Fruit fly (Drosophila melanogaster) whole organism, embryonic: Measurements from ENCODE around the gene Zw.

Source experiments
- CG10543 ChIP-seq: fragments of 200-800 bp; sonication (Bioruptor generic); optimal IDR thresholded peaks from 3 replicates; lab custom pipeline; 2017; ENCODE audit warnings: missing biosample characterization, mild to moderate bottlenecking, missing genetic modification characterization, moderate library complexity
- CG11093 ChIP-seq: fragments of 200-800 bp; sonication (Bioruptor generic); IDR thresholded peaks from 3 replicates; pipeline ENCODE4 v1.3.6; 2022; ENCODE audit warnings: missing biosample characterization, missing genetic modification characterization
- CG11456 ChIP-seq: fragments of 200-800 bp; sonication (Bioruptor generic); IDR thresholded peaks from 3 replicates; pipeline ENCODE4 v1.3.6; 2022; ENCODE audit warnings: missing biosample characterization, missing genetic modification characterization
- CG12236 ChIP-seq: fragments of 200-800 bp; sonication (Bioruptor generic); optimal IDR thresholded peaks from 2 replicates; lab custom pipeline; 2016; ENCODE audit warnings: missing biosample characterization, missing genetic modification characterization
- CG12391 ChIP-seq: fragments of 200-800 bp; sonication (Bioruptor generic); optimal IDR thresholded peaks from 3 replicates; lab custom pipeline; 2018; ENCODE audit warnings: missing biosample characterization, mild to moderate bottlenecking, missing genetic modification characterization, moderate library complexity
- CG12942 ChIP-seq: fragments of 200-800 bp; sonication (Bioruptor generic); optimal IDR thresholded peaks from 3 replicates; lab custom pipeline; 2016; ENCODE audit warnings: missing biosample characterization, missing genetic modification characterization
- CG13123 ChIP-seq: fragments of 200-800 bp; sonication (Bioruptor generic); optimal IDR thresholded peaks from 2 replicates; lab custom pipeline; 2016; ENCODE audit warnings: missing biosample characterization, missing genetic modification characterization
- CG14014 ChIP-seq: fragments of 200-800 bp; sonication (Bioruptor generic); IDR thresholded peaks from 2 replicates; pipeline ENCODE4 v1.3.6; 2022; ENCODE audit warnings: missing biosample characterization, missing genetic modification characterization
- CG1647 ChIP-seq: fragments of 200-800 bp; sonication (Bioruptor generic); optimal IDR thresholded peaks from 3 replicates; lab custom pipeline; 2016; ENCODE audit warnings: missing biosample characterization, missing genetic modification characterization
- CG16815 ChIP-seq: fragments of 200-800 bp; sonication (Bioruptor generic); optimal IDR thresholded peaks from 3 replicates; lab custom pipeline; 2017; ENCODE audit warnings: missing biosample characterization, mild to moderate bottlenecking, missing genetic modification characterization
- CG17385 ChIP-seq: fragments of 200-800 bp; sonication (Bioruptor generic); optimal IDR thresholded peaks from 3 replicates; lab custom pipeline; 2018; ENCODE audit warnings: missing biosample characterization, mild to moderate bottlenecking, missing genetic modification characterization
- CG17829 ChIP-seq: fragments of 200-800 bp; optimal IDR thresholded peaks from 2 replicates; lab custom pipeline; 2019; ENCODE audit warnings: missing biosample characterization, mild to moderate bottlenecking, missing genetic modification characterization, moderate library complexity
- CG30403 ChIP-seq: fragments of 200-800 bp; sonication (Bioruptor generic); optimal IDR thresholded peaks from 3 replicates; lab custom pipeline; 2016; ENCODE audit warnings: missing biosample characterization, missing genetic modification characterization
- CG34376 ChIP-seq: fragments of 200-800 bp; sonication (Bioruptor generic); optimal IDR thresholded peaks from 2 replicates; lab custom pipeline; 2018; ENCODE audit warnings: missing biosample characterization, mild to moderate bottlenecking, missing genetic modification characterization
- CG3726 ChIP-seq: fragments of 200-800 bp; sonication (Bioruptor generic); IDR thresholded peaks from 3 replicates; pipeline ENCODE4, ENCODE4 v1.3.6; 2022; ENCODE audit warnings: missing biosample characterization, missing genetic modification characterization
- CG3847 ChIP-seq: fragments of 200-800 bp; sonication (Bioruptor generic); IDR thresholded peaks from 2 replicates; pipeline ENCODE4 v1.3.6; 2022; ENCODE audit warnings: missing biosample characterization, missing genetic modification characterization
- CG4282 ChIP-seq: fragments of 200-800 bp; sonication (Bioruptor generic); optimal IDR thresholded peaks from 2 replicates; lab custom pipeline; 2016; ENCODE audit warnings: missing biosample characterization, missing genetic modification characterization
- CG4617 ChIP-seq: fragments of 200-800 bp; sonication (Bioruptor generic); optimal IDR thresholded peaks from 3 replicates; lab custom pipeline; 2016; ENCODE audit warnings: missing biosample characterization, missing genetic modification characterization, borderline replicate concordance
- CG5180 ChIP-seq: fragments of 200-800 bp; sonication (Bioruptor generic); optimal IDR thresholded peaks from 3 replicates; lab custom pipeline; 2017; ENCODE audit warnings: missing biosample characterization, missing genetic modification characterization, mild to moderate bottlenecking, moderate library complexity, missing genetic modification reagents
- CG7839 ChIP-seq: fragments of 200-800 bp; sonication (Bioruptor generic); optimal IDR thresholded peaks from 3 replicates; lab custom pipeline; 2018; ENCODE audit warnings: missing biosample characterization, mild to moderate bottlenecking, missing genetic modification characterization, moderate library complexity
- CG8388 ChIP-seq: fragments of 200-800 bp; sonication (Bioruptor generic); optimal IDR thresholded peaks from 2 replicates; lab custom pipeline; 2019; ENCODE audit warnings: missing biosample characterization, mild to moderate bottlenecking, missing genetic modification characterization, moderate library complexity
- CoRest ChIP-seq: fragments of 200-800 bp; sonication (Bioruptor generic); optimal IDR thresholded peaks from 3 replicates; lab custom pipeline; 2018; ENCODE audit warnings: missing biosample characterization, mild to moderate bottlenecking, missing genetic modification characterization, moderate library complexity
- Dek ChIP-seq: fragments of 200-800 bp; sonication (Bioruptor generic); optimal IDR thresholded peaks from 3 replicates; lab custom pipeline; 2019; ENCODE audit warnings: missing biosample characterization, mild to moderate bottlenecking, missing genetic modification characterization, moderate library complexity
- Dip3 ChIP-seq: fragments of 200-800 bp; sonication (Bioruptor generic); optimal IDR thresholded peaks from 3 replicates; lab custom pipeline; 2016; ENCODE audit warnings: missing biosample characterization, missing genetic modification characterization
- E2f2 ChIP-seq: fragments of 200-800 bp; sonication (Bioruptor generic); IDR thresholded peaks from 2 replicates; pipeline ENCODE4 v1.3.6; 2022; ENCODE audit warnings: missing biosample characterization, missing genetic modification characterization
- HHEX ChIP-seq: fragments of 200-800 bp; sonication (Bioruptor generic); optimal IDR thresholded peaks from 3 replicates; lab custom pipeline; 2017; ENCODE audit warnings: missing biosample characterization, mild to moderate bottlenecking, missing genetic modification characterization, missing genetic modification reagents
- HLH4C ChIP-seq: fragments of 200-800 bp; sonication (Bioruptor generic); IDR thresholded peaks from 3 replicates; pipeline ENCODE4 v1.3.6; 2022; ENCODE audit warnings: missing biosample characterization, missing genetic modification characterization; ENCODE audit not compliant: partially characterized antibody
- Hr78 ChIP-seq, 2 experiments: fragments of 200-800 bp in 1 of 2; fragments of >200 bp in 1 of 2; sonication (Bioruptor generic) in 1 of 2; optimal IDR thresholded peaks; 2 replicates each; lab custom pipeline; 2017 to 2019; ENCODE audit warnings: missing biosample characterization in 2 of 2, missing genetic modification characterization in 2 of 2, mild to moderate bottlenecking in 1 of 2, moderate library complexity in 1 of 2
- Hsf ChIP-seq: fragments of 200-800 bp; sonication (Bioruptor generic); optimal IDR thresholded peaks from 3 replicates; lab custom pipeline; 2016; ENCODE audit warnings: missing biosample characterization, missing genetic modification characterization
- MBD-R2 ChIP-seq: fragments of 200-800 bp; sonication (Bioruptor generic); IDR thresholded peaks from 2 replicates; pipeline ENCODE4 v1.3.6; 2022; ENCODE audit warnings: missing biosample characterization, missing genetic modification characterization
- Pdp1 ChIP-seq, 2 experiments: fragments of 200-800 bp; sonication (Bioruptor generic); optimal IDR thresholded peaks; 3 replicates each; lab custom pipeline; 2016; ENCODE audit warnings: missing biosample characterization in 2 of 2, missing genetic modification characterization in 2 of 2, mild to moderate bottlenecking in 1 of 2, moderate library complexity in 1 of 2
- Taf1 ChIP-seq: fragments of 200-800 bp; sonication (Bioruptor generic); IDR thresholded peaks from 2 replicates; pipeline ENCODE4 v1.3.6; 2022; ENCODE audit warnings: missing biosample characterization, missing genetic modification characterization
- Xbp1 ChIP-seq: fragments of 200-800 bp; sonication (Bioruptor generic); optimal IDR thresholded peaks from 3 replicates; lab custom pipeline; 2016; ENCODE audit warnings: missing biosample characterization, mild to moderate bottlenecking, missing genetic modification characterization
- ara ChIP-seq: fragments of 200-800 bp; sonication (Bioruptor generic); IDR thresholded peaks from 2 replicates; pipeline ENCODE4 v1.3.6; 2022; ENCODE audit warnings: missing biosample characterization, missing genetic modification characterization
- cato ChIP-seq: fragments of 200-800 bp; sonication (Bioruptor generic); optimal IDR thresholded peaks from 2 replicates; lab custom pipeline; 2016; ENCODE audit warnings: missing biosample characterization, missing genetic modification characterization, borderline replicate concordance
- cwo ChIP-seq: fragments of 200-800 bp; sonication (Bioruptor generic); optimal IDR thresholded peaks from 3 replicates; lab custom pipeline; 2017; ENCODE audit warnings: missing biosample characterization, missing genetic modification characterization, mild to moderate bottlenecking, moderate library complexity, missing genetic modification reagents
- dm ChIP-seq: fragments of 200-800 bp; sonication (Bioruptor generic); optimal IDR thresholded peaks from 3 replicates; lab custom pipeline; 2016; ENCODE audit warnings: missing biosample characterization, missing genetic modification characterization
- dmrt99B ChIP-seq: fragments of 200-800 bp; sonication (Bioruptor generic); optimal IDR thresholded peaks from 2 replicates; lab custom pipeline; 2018; ENCODE audit warnings: missing biosample characterization, mild to moderate bottlenecking, missing genetic modification characterization, moderate library complexity
- eve ChIP-seq, 2 experiments: fragments of >200 bp; optimal IDR thresholded peaks; 2 replicates each; lab custom pipeline; 2017; ENCODE audit warnings: missing biosample characterization in 2 of 2, missing genetic modification characterization in 2 of 2
- lov ChIP-seq, 2 experiments: fragments of 200-800 bp in 1 of 2; fragments of >200 bp in 1 of 2; sonication (Bioruptor generic) in 1 of 2; IDR thresholded peaks in 1 of 2; optimal IDR thresholded peaks in 1 of 2; 2 replicates in 1 of 2; 3 replicates in 1 of 2; pipeline versions ENCODE4 v1.3.6 to Lab custom; 2017 to 2022; ENCODE audit warnings: missing biosample characterization in 1 of 2, missing genetic modification characterization in 1 of 2
- nmo ChIP-seq: fragments of 200-800 bp; sonication (Bioruptor generic); optimal IDR thresholded peaks from 2 replicates; lab custom pipeline; 2018; ENCODE audit warnings: missing biosample characterization, mild to moderate bottlenecking, missing genetic modification characterization, moderate library complexity
- onecut ChIP-seq: fragments of 200-800 bp; sonication (Bioruptor generic); IDR thresholded peaks from 2 replicates; pipeline ENCODE4 v1.3.6; 2022; ENCODE audit warnings: missing biosample characterization, missing genetic modification characterization
- ranshi ChIP-seq: fragments of 200-800 bp; sonication (Bioruptor generic); IDR thresholded peaks from 2 replicates; pipeline ENCODE4 v1.3.6; 2022; ENCODE audit warnings: missing biosample characterization, missing genetic modification characterization
- slbo ChIP-seq: fragments of 200-800 bp; sonication (Bioruptor generic); IDR thresholded peaks from 2 replicates; pipeline ENCODE4 v1.3.6; 2022; ENCODE audit warnings: missing biosample characterization, missing genetic modification characterization
- sna ChIP-seq: fragments of 200-800 bp; sonication (Bioruptor generic); IDR thresholded peaks from 2 replicates; pipeline ENCODE4 v1.3.6; 2022; ENCODE audit warnings: missing biosample characterization, missing genetic modification characterization; ENCODE audit not compliant: partially characterized antibody
- tgo ChIP-seq: fragments of 200-800 bp; sonication (Bioruptor generic); IDR thresholded peaks from 3 replicates; pipeline ENCODE4 v1.3.6; 2022; ENCODE audit warnings: missing biosample characterization, missing genetic modification characterization
- wdn ChIP-seq: fragments of 200-800 bp; sonication (Bioruptor generic); IDR thresholded peaks from 2 replicates; pipeline ENCODE4 v1.3.6; 2022; ENCODE audit warnings: missing biosample characterization, missing genetic modification characterization

Gene Zw

DNA sequence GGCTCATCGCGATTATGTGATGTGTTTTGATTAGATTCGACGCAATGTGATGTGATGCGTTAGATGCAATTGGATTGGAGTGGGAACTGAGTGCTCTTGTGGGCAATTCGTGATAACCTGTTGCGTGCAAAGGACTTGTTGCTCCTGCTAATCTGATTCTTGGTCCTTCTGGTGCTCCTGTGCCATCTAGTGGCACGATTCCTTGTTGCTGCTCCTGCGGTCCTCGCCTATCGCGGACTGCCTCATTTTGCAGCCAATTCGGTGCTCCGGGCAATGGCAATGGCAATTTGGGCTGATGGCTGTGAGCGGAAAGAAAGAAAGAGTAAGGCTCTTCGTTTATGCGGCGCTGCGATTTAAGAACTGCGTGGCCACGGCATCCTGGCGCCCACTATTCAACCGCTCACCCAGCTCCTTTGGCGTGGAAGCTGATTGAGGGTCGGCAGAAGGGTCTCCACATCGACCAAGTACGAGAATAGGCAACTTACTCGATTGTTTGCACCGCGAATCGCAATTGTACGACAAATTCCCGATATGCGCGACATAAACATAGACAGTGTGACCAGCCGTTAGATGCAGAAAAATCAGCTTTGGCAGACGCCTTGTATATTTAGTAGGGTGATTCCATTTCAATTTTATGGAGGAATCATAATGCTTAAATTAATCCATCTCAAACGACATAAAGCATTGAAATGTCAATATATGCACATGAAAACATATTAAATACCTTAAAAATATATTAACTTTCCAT is 26.1 kb downstream of the Zw start, which contains the start of gene Mer (continued):
- TF ChIP-seq cwo (GFP tag; lab: Kevin White, UChicago): peak; percentile 77
- peak; percentile 59 for TF ChIP-seq dm (GFP tag; lab: Kevin White, UChicago)
- TF ChIP-seq wdn (GFP tag; lab: Robert Waterston, UW): peak; percentile 55; the same call in 1 of the 2 replicates
- peak; percentile 73 for TF ChIP-seq CG8388 (GFP tag; lab: Kevin White, UChicago)
- peak; percentile 87 for TF ChIP-seq CG17829 (tag; lab: Kevin White, UChicago)
- TF ChIP-seq CG13123: peak; percentile 40
- peak; percentile 51 for TF ChIP-seq CG12236 (GFP tag; lab: Kevin White, UChicago)
- TF ChIP-seq HHEX (GFP tag; lab: Kevin White, UChicago): peak; percentile 83
- TF ChIP-seq CG10543 (GFP tag; lab: Kevin White, UChicago): peak; percentile 67
- peak; percentile 75 for TF ChIP-seq CG3847 (GFP tag; lab: Robert Waterston, UW)
- TF ChIP-seq CG14014 (GFP tag; lab: Robert Waterston, UW): peak; percentile 76
- peak; percentile 84 for TF ChIP-seq CG30403 (GFP tag; lab: Kevin White, UChicago)
- no peak for TF ChIP-seq eve (GFP tag; optimal IDR thresholded peaks at IDR 0.05; lab: Kevin White, UChicago)
- peak; percentile 87 for TF ChIP-seq slbo (GFP tag; lab: Robert Waterston, UW)
- TF ChIP-seq CG34376: peak; percentile 90
- peak; percentile 78 for TF ChIP-seq ara (GFP tag; lab: Robert Waterston, UW)
- TF ChIP-seq CG11456 (GFP tag; lab: Robert Waterston, UW): peak; percentile 73; the same call in 1 of the 3 replicates
- peak; percentile 69 for TF ChIP-seq Taf1 (GFP tag; lab: Robert Waterston, UW)
- peak; percentile 86 for TF ChIP-seq nmo
- TF ChIP-seq sna (GFP tag; lab: Robert Waterston, UW): no peak
- TF ChIP-seq Dip3 (GFP tag; lab: Kevin White, UChicago): peak; percentile 47
- TF ChIP-seq Hsf (GFP tag; lab: Kevin White, UChicago): peak; percentile 88
- TF ChIP-seq CoRest (tag; lab: Kevin White, UChicago): peak; percentile 81
- TF ChIP-seq E2f2 (GFP tag; lab: Robert Waterston, UW): peak; percentile 63; the same call in 1 of the 2 replicates
- peak; percentile 84 for TF ChIP-seq dmrt99B (tag; lab: Kevin White, UChicago)
- TF ChIP-seq CG12942: peak; percentile 79
- TF ChIP-seq lov (optimal IDR thresholded peaks at IDR 0.05; lab: Kevin White, UChicago): no peak
- peak; percentile 48; the same call in 1 of the 3 replicates for TF ChIP-seq lov (GFP tag; IDR thresholded peaks at IDR 0.05; lab: Robert Waterston, UW)
- TF ChIP-seq Dek (tag; lab: Kevin White, UChicago): peak; percentile 74
- peak; percentile 63 for TF ChIP-seq CG5180 (GFP tag; lab: Kevin White, UChicago)
- peak; percentile 55; the same call in 2 of the 3 replicates for TF ChIP-seq CG11093 (GFP tag; lab: Robert Waterston, UW)
- peak; percentile 77 for TF ChIP-seq CG17385 (GFP tag; lab: Kevin White, UChicago)
- TF ChIP-seq Hr78 (GFP tag; optimal IDR thresholded peaks at IDR 0.05; lab: Kevin White, UChicago): no peak
- TF ChIP-seq ranshi (GFP tag; lab: Robert Waterston, UW): peak; percentile 86
- TF ChIP-seq onecut: peak; percentile 78
- TF ChIP-seq CG7839 (tag; lab: Kevin White, UChicago): peak; percentile 85
- TF ChIP-seq CG4282 (GFP tag; lab: Kevin White, UChicago): peak; percentile 73
- TF ChIP-seq MBD-R2 (GFP tag; lab: Robert Waterston, UW): peak; percentile 88
- peak; percentile 82 for TF ChIP-seq CG12391 (tag; lab: Kevin White, UChicago)
- peak; percentile 87 for TF ChIP-seq Xbp1
- peak; percentile 66 for TF ChIP-seq CG16815
- TF ChIP-seq CG3726: peak; percentile 81; the same call in 2 of the 3 replicates
- peak; percentile 79 for TF ChIP-seq tgo (GFP tag; lab: Robert Waterston, UW)
- TF ChIP-seq cato (GFP tag; lab: Kevin White, UChicago): peak; percentile 29
- no peak for TF ChIP-seq HLH4C
- TF ChIP-seq Pdp1 (GFP tag; optimal IDR thresholded peaks at IDR 0.05; lab: Kevin White, UChicago): peak; percentile 78 to 81
- peak; percentile 62 for TF ChIP-seq CG1647 (GFP tag; lab: Kevin White, UChicago)
- TF ChIP-seq CG4617: peak; percentile 79
